Worm (Caenorhabditis elegans) whole organism, L4 larva: Measurements from ENCODE around the gene hsp-43.

Source experiments
- F10B5.3 ChIP-seq: sonication (generic microtip); optimal IDR thresholded peaks from 2 replicates; lab custom pipeline; 2016; ENCODE audit warnings: mild to moderate bottlenecking, missing genetic modification characterization, missing compliant biosample characterization
- F37D6.2 ChIP-seq: sonication (generic microtip); optimal IDR thresholded peaks from 2 replicates; lab custom pipeline; 2016; ENCODE audit warnings: mild to moderate bottlenecking, missing genetic modification characterization, missing compliant biosample characterization
- F49E8.2 ChIP-seq: sonication (generic microtip); optimal IDR thresholded peaks from 2 replicates; lab custom pipeline; 2016; ENCODE audit warnings: missing compliant biosample characterization, mild to moderate bottlenecking, missing genetic modification characterization, borderline replicate concordance
- T26A8.4 ChIP-seq: fragments of 200-800 bp; sonication (Bioruptor generic); IDR thresholded peaks from 2 replicates; pipeline ENCODE4 v1.3.6; 2022; ENCODE audit warnings: missing genetic modification characterization, missing compliant biosample characterization
- ZK546.5 ChIP-seq, 2 experiments: sonication (generic microtip); optimal IDR thresholded peaks; 2 replicates each; lab custom pipeline; 2017; ENCODE audit warnings: missing biosample characterization in 2 of 2, missing genetic modification characterization in 2 of 2
- aha-1 ChIP-seq: fragments of 150-350 bp; peaks from one replicate; lab custom pipeline; 2014; ENCODE audit warnings: missing biosample characterization, missing genetic modification characterization
- attf-4 ChIP-seq: sonication (generic microtip); optimal IDR thresholded peaks from 3 replicates; lab custom pipeline; 2017; ENCODE audit warnings: missing biosample characterization, missing genetic modification characterization
- ceh-20 ChIP-seq: fragments of 200-800 bp; sonication (Bioruptor generic); IDR thresholded peaks from 2 replicates; pipeline ENCODE4 v1.3.6; 2022; ENCODE audit warnings: missing genetic modification reagents, missing genetic modification characterization, missing compliant biosample characterization
- ceh-44 ChIP-seq: fragments of 200-800 bp; sonication (Bioruptor generic); IDR thresholded peaks from 2 replicates; pipeline ENCODE4 v1.3.6; 2022; ENCODE audit warnings: missing genetic modification reagents, missing genetic modification characterization, missing compliant biosample characterization
- ces-1 ChIP-seq: fragments of 150-350 bp; sonication (generic microtip); optimal IDR thresholded peaks from 4 replicates; lab custom pipeline; 2014; ENCODE audit warnings: missing biosample characterization, missing genetic modification reagents, missing genetic modification characterization
- cey-2 ChIP-seq: sonication (generic microtip); optimal IDR thresholded peaks from 3 replicates; lab custom pipeline; 2017; ENCODE audit warnings: missing genetic modification characterization, mild to moderate bottlenecking, missing compliant biosample characterization, antibody characterized with exemption, borderline replicate concordance; ENCODE audit not compliant: insufficient read depth
- daf-16 ChIP-seq, 3 experiments: sonication (generic microtip); optimal IDR thresholded peaks; 2 replicates each; lab custom pipeline; 2016 to 2017; ENCODE audit warnings: missing genetic modification characterization in 3 of 3, missing genetic modification reagents in 3 of 3, mild to moderate bottlenecking in 2 of 3, missing compliant biosample characterization in 2 of 3, missing biosample characterization in 1 of 3, moderate library complexity in 1 of 3
- dmd-6 ChIP-seq: fragments of 200-800 bp; sonication (Bioruptor generic); IDR thresholded peaks from 2 replicates; pipeline ENCODE4 v1.3.6; 2022; ENCODE audit warnings: missing genetic modification reagents, missing genetic modification characterization, missing compliant biosample characterization
- dpl-1 ChIP-seq: fragments of 150-350 bp; optimal IDR thresholded peaks from 2 replicates; lab custom pipeline; 2014; ENCODE audit warnings: missing biosample characterization, missing genetic modification reagents, missing genetic modification characterization
- duxl-1 ChIP-seq: sonication (generic microtip); optimal IDR thresholded peaks from 2 replicates; lab custom pipeline; 2016; ENCODE audit warnings: mild to moderate bottlenecking, missing genetic modification characterization, moderate library complexity, missing compliant biosample characterization; ENCODE audit not compliant: poor library complexity
- dve-1 ChIP-seq: sonication (generic microtip); optimal IDR thresholded peaks from 2 replicates; lab custom pipeline; 2017; ENCODE audit warnings: antibody characterized with exemption, mild to moderate bottlenecking, missing genetic modification characterization, missing compliant biosample characterization; ENCODE audit not compliant: insufficient read depth
- egl-27 ChIP-seq: sonication (generic microtip); optimal IDR thresholded peaks from 3 replicates; lab custom pipeline; 2017; ENCODE audit warnings: missing biosample characterization, missing genetic modification reagents, missing genetic modification characterization
- fkh-10 ChIP-seq: fragments of 150-350 bp; optimal IDR thresholded peaks from 2 replicates; lab custom pipeline; 2014; ENCODE audit warnings: missing biosample characterization, missing genetic modification reagents, missing genetic modification characterization
- hlh-30 ChIP-seq: sonication (generic microtip); optimal IDR thresholded peaks from 2 replicates; lab custom pipeline; 2017; ENCODE audit warnings: antibody characterized with exemption, mild to moderate bottlenecking, missing genetic modification characterization, missing compliant biosample characterization; ENCODE audit not compliant: insufficient read depth
- jun-1 ChIP-seq: fragments of 150-350 bp; optimal IDR thresholded peaks from 2 replicates; lab custom pipeline; 2014; ENCODE audit warnings: missing biosample characterization, missing genetic modification reagents, missing genetic modification characterization
- lim-7 ChIP-seq: fragments of 200-800 bp; sonication (Bioruptor generic); IDR thresholded peaks from 2 replicates; pipeline ENCODE4 v1.3.6; 2022; ENCODE audit warnings: missing genetic modification characterization, missing compliant biosample characterization
- lir-3 ChIP-seq: sonication (generic microtip); optimal IDR thresholded peaks from 2 replicates; lab custom pipeline; 2016; ENCODE audit warnings: mild to moderate bottlenecking, missing genetic modification characterization, missing compliant biosample characterization
- lsy-2 ChIP-seq, 2 experiments: fragments of 150-350 bp in 1 of 2; sonication (generic microtip) in 1 of 2; optimal IDR thresholded peaks; 2 replicates each; lab custom pipeline; 2014 to 2017; ENCODE audit warnings: missing biosample characterization in 2 of 2, missing genetic modification characterization in 2 of 2
- madf-5 ChIP-seq, 2 experiments: fragments of 200-800 bp; sonication (Bioruptor generic); IDR thresholded peaks; 2 replicates each; pipeline ENCODE4 v1.3.6; 2022; ENCODE audit warnings: missing compliant biosample characterization in 2 of 2, missing genetic modification characterization in 2 of 2
- mep-1 ChIP-seq: fragments of 150-350 bp; sonication (generic microtip); optimal IDR thresholded peaks from 3 replicates; lab custom pipeline; 2014; ENCODE audit warnings: missing biosample characterization, missing genetic modification characterization
- mes-2 ChIP-seq: sonication (generic microtip); optimal IDR thresholded peaks from 2 replicates; lab custom pipeline; 2016; ENCODE audit warnings: missing genotype, mild to moderate bottlenecking, missing genetic modification characterization, missing compliant biosample characterization; ENCODE audit not compliant: poor library complexity, severe bottlenecking
- mxl-2 ChIP-seq: fragments of 200-800 bp; sonication (Bioruptor generic); conservative IDR thresholded peaks from 2 replicates; pipeline ENCODE4 v1.3.6; 2022; ENCODE audit warnings: missing genetic modification reagents, missing genetic modification characterization, missing compliant biosample characterization
- nhr-10 ChIP-seq: fragments of 150-350 bp; optimal IDR thresholded peaks from 2 replicates; lab custom pipeline; 2014; ENCODE audit warnings: missing biosample characterization, missing genetic modification characterization
- nhr-102 ChIP-seq: sonication (generic microtip); optimal IDR thresholded peaks from 2 replicates; lab custom pipeline; 2016; ENCODE audit warnings: mild to moderate bottlenecking, missing genetic modification characterization, moderate library complexity, missing compliant biosample characterization
- nhr-28 ChIP-seq: fragments of 150-350 bp; optimal IDR thresholded peaks from 2 replicates; lab custom pipeline; 2014; ENCODE audit warnings: missing biosample characterization, missing genetic modification characterization
- snpc-1.2 ChIP-seq: fragments of 200-800 bp; sonication (Bioruptor generic); IDR thresholded peaks from 2 replicates; pipeline ENCODE4 v1.3.6; 2022; ENCODE audit warnings: missing genetic modification reagents, missing genetic modification characterization, missing compliant biosample characterization
- tag-97 ChIP-seq: fragments of 200-800 bp; sonication (Bioruptor generic); IDR thresholded peaks from 2 replicates; pipeline ENCODE4 v1.3.6; 2022; ENCODE audit warnings: missing genetic modification characterization, missing compliant biosample characterization
- unc-62 ChIP-seq, 3 experiments: fragments of 150-350 bp in 1 of 3; sonication (generic microtip); optimal IDR thresholded peaks in 2 of 3; peaks in 1 of 3; 1 replicate in 1 of 3; 2 replicates in 2 of 3; lab custom pipeline; 2014 to 2017; ENCODE audit warnings: missing biosample characterization in 3 of 3, missing genetic modification characterization in 3 of 3, missing genetic modification reagents in 3 of 3, missing genotype in 1 of 3
- zag-1 ChIP-seq: fragments of 150-350 bp; optimal IDR thresholded peaks from 2 replicates; lab custom pipeline; 2014; ENCODE audit warnings: missing biosample characterization, missing genetic modification characterization
- zip-11 ChIP-seq: fragments of 200-800 bp; sonication (Bioruptor generic); IDR thresholded peaks from 2 replicates; pipeline ENCODE4 v1.3.6; 2022; ENCODE audit warnings: missing genetic modification characterization, missing compliant biosample characterization
- zip-2 ChIP-seq: fragments of 150-350 bp; optimal IDR thresholded peaks from 2 replicates; lab custom pipeline; 2014; ENCODE audit warnings: missing biosample characterization, missing genetic modification characterization
- ztf-11 ChIP-seq: fragments of 150-350 bp; optimal IDR thresholded peaks from 2 replicates; lab custom pipeline; 2014; ENCODE audit warnings: missing biosample characterization, missing genetic modification characterization

hsp-43 gene

ce11 chrX:6250272-6250752 lies 15.0 kb upstream of the hsp-43 start (continued):
- TF ChIP-seq mxl-2: no peak
- peak; percentile 75 for TF ChIP-seq mep-1
- TF ChIP-seq cey-2 (tag; lab: Kevin White, UChicago): no peak
- no peak for TF ChIP-seq T26A8.4 (GFP tag; lab: Robert Waterston, UW)
- peak; percentile 54 for TF ChIP-seq hlh-30 (tag; lab: Kevin White, UChicago)
- TF ChIP-seq egl-27: no peak
- no peak for TF ChIP-seq ceh-44 (GFP tag; lab: Robert Waterston, UW)
- TF ChIP-seq dve-1 (tag; lab: Kevin White, UChicago): peak; percentile 16
- TF ChIP-seq duxl-1: no peak
- no peak for TF ChIP-seq lir-3

ce11 chrX:6248778-6249658 lies 13.7 kb upstream of the hsp-43 start:
- TF ChIP-seq ztf-11 (tag; lab: Kevin White, UChicago): no peak
- TF ChIP-seq nhr-28 (tag; lab: Kevin White, UChicago): peak; percentile 66
- peak; percentile 12 for TF ChIP-seq ces-1 (GFP tag; lab: Kevin White, UChicago)
- peak; percentile 3 for TF ChIP-seq dpl-1 (GFP tag; lab: Kevin White, UChicago)
- TF ChIP-seq ceh-20: no peak
- no peak for TF ChIP-seq F49E8.2 (tag; lab: Kevin White, UChicago)
- TF ChIP-seq daf-16 (GFP tag; optimal IDR thresholded peaks at IDR 0.05; lab: Kevin White, UChicago): no peak
- TF ChIP-seq daf-16 (tag; optimal IDR thresholded peaks at IDR 0.05; lab: Kevin White, UChicago): peak; percentile 58
- TF ChIP-seq fkh-10 (GFP tag; lab: Kevin White, UChicago): peak; percentile 10
- TF ChIP-seq F37D6.2 (tag; lab: Kevin White, UChicago): no peak
- TF ChIP-seq jun-1 (tag; lab: Kevin White, UChicago): no peak
- TF ChIP-seq zip-2 (tag; lab: Kevin White, UChicago): no peak
- peak; percentile 17 for TF ChIP-seq dve-1 (tag; lab: Kevin White, UChicago)
- TF ChIP-seq dmd-6 (GFP tag; lab: Robert Waterston, UW): peak; percentile 52

ce11 chrX:6247869-6248268 lies 12.5 kb upstream of the hsp-43 start:
- TF ChIP-seq attf-4 (tag; lab: Kevin White, UChicago) (no peak), zag-1 (tag; lab: Kevin White, UChicago) (no peak), aha-1 (tag; lab: Kevin White, UChicago) (peak; percentile 62), dve-1 (tag; lab: Kevin White, UChicago) (no peak), lsy-2 (tag; optimal IDR thresholded peaks at IDR 0.05; lab: Kevin White, UChicago) (peak in 1 of 2 experiments; percentile 20), lim-7 (GFP tag; lab: Robert Waterston, UW) (no peak), nhr-10 (tag; lab: Kevin White, UChicago) (no peak), tag-97 (no peak), ces-1 (GFP tag; lab: Kevin White, UChicago) (peak; percentile 77), unc-62 (GFP tag; optimal IDR thresholded peaks at IDR 0.05 in 1 of 2; lab: Kevin White, UChicago) (peak in 1 of 2 experiments; percentile 12), unc-62 (tag; optimal IDR thresholded peaks at IDR 0.05; lab: Kevin White, UChicago) (no peak), zip-11 (GFP tag; lab: Robert Waterston, UW) (no peak)

ce11 chrX:6247013-6247412 lies 11.7 kb upstream of the hsp-43 start:
- TF ChIP-seq ztf-11 (tag; lab: Kevin White, UChicago) (no peak), ZK546.5 (tag; optimal IDR thresholded peaks at IDR 0.05; lab: Kevin White, UChicago) (no peak), madf-5 (GFP tag; IDR thresholded peaks at IDR 0.05; lab: Robert Waterston, UW) (no peak), ceh-44 (GFP tag; lab: Robert Waterston, UW) (no peak), nhr-102 (tag; lab: Kevin White, UChicago) (no peak), F10B5.3 (tag; lab: Kevin White, UChicago) (no peak), mes-2 (tag; lab: Kevin White, UChicago) (no peak), egl-27 (no peak), snpc-1.2 (GFP tag; lab: Robert Waterston, UW) (no peak)
